Fruit fly (Drosophila melanogaster) whole organism, embryonic: ENCODE results near the gene Nct.

Experiments
- Antp ChIP-seq: fragments of 200-800 bp; sonication (Bioruptor generic); optimal IDR thresholded peaks from 3 replicates; lab custom pipeline; 2016; ENCODE audit warnings: missing biosample characterization, missing genetic modification characterization
- CG10431 ChIP-seq: fragments of 200-800 bp; sonication (Bioruptor generic); optimal IDR thresholded peaks from 3 replicates; lab custom pipeline; 2018; ENCODE audit warnings: missing biosample characterization, mild to moderate bottlenecking, missing genetic modification characterization
- CG12071 ChIP-seq: fragments of 200-800 bp; sonication (Bioruptor generic); optimal IDR thresholded peaks from 3 replicates; lab custom pipeline; 2018; ENCODE audit warnings: missing biosample characterization, mild to moderate bottlenecking, missing genetic modification characterization
- CG12299 ChIP-seq: fragments of 200-800 bp; sonication (Bioruptor generic); optimal IDR thresholded peaks from 2 replicates; lab custom pipeline; 2018; ENCODE audit warnings: missing biosample characterization, mild to moderate bottlenecking, missing genetic modification characterization
- CG12659 ChIP-seq: fragments of 200-800 bp; sonication (Bioruptor generic); optimal IDR thresholded peaks from 3 replicates; lab custom pipeline; 2017; ENCODE audit warnings: mild to moderate bottlenecking, missing biosample characterization, missing genetic modification reagents, missing genetic modification characterization
- CG12744 ChIP-seq: fragments of 200-800 bp; sonication (Bioruptor generic); optimal IDR thresholded peaks from 2 replicates; lab custom pipeline; 2016; ENCODE audit warnings: missing biosample characterization, missing genetic modification characterization
- CG14441 ChIP-seq: fragments of 200-800 bp; sonication (Bioruptor generic); IDR thresholded peaks from 2 replicates; pipeline ENCODE4 v1.3.6; 2022; ENCODE audit warnings: missing biosample characterization, missing genetic modification characterization
- CG14965 ChIP-seq: fragments of 200-800 bp; sonication (Bioruptor generic); optimal IDR thresholded peaks from 2 replicates; lab custom pipeline; 2016; ENCODE audit warnings: missing biosample characterization, missing genetic modification characterization, borderline replicate concordance
- CG16779 ChIP-seq: fragments of 200-800 bp; sonication (Bioruptor generic); IDR thresholded peaks from 2 replicates; pipeline ENCODE4 v1.3.6; 2022; ENCODE audit warnings: missing biosample characterization, missing genetic modification characterization
- CG16815 ChIP-seq: fragments of 200-800 bp; sonication (Bioruptor generic); optimal IDR thresholded peaks from 3 replicates; lab custom pipeline; 2017; ENCODE audit warnings: missing biosample characterization, mild to moderate bottlenecking, missing genetic modification characterization
- CG17361 ChIP-seq: fragments of 200-800 bp; sonication (Bioruptor generic); IDR thresholded peaks from 3 replicates; pipeline ENCODE4 v1.3.6; 2022; ENCODE audit warnings: missing biosample characterization, missing genetic modification characterization
- CG17568 ChIP-seq: fragments of 200-800 bp; sonication (Bioruptor generic); optimal IDR thresholded peaks from 2 replicates; lab custom pipeline; 2018; ENCODE audit warnings: missing biosample characterization, mild to moderate bottlenecking, missing genetic modification characterization, moderate library complexity
- CG32532 ChIP-seq: fragments of 200-800 bp; sonication (Bioruptor generic); IDR thresholded peaks from 2 replicates; pipeline ENCODE4 v1.3.6; 2022; ENCODE audit warnings: missing biosample characterization, missing genetic modification characterization
- CG5180 ChIP-seq: fragments of 200-800 bp; sonication (Bioruptor generic); optimal IDR thresholded peaks from 3 replicates; lab custom pipeline; 2017; ENCODE audit warnings: missing biosample characterization, missing genetic modification characterization, mild to moderate bottlenecking, moderate library complexity, missing genetic modification reagents
- CG6689 ChIP-seq: fragments of 200-800 bp; sonication (Bioruptor generic); IDR thresholded peaks from 2 replicates; pipeline ENCODE4 v1.3.6; 2022; ENCODE audit warnings: missing biosample characterization, missing genetic modification characterization
- CG6854 ChIP-seq: fragments of 200-800 bp; sonication (Bioruptor generic); optimal IDR thresholded peaks from 3 replicates; lab custom pipeline; 2017; ENCODE audit warnings: missing biosample characterization, mild to moderate bottlenecking, missing genetic modification characterization
- CG8924 ChIP-seq: fragments of 200-800 bp; optimal IDR thresholded peaks from 3 replicates; lab custom pipeline; 2019; ENCODE audit warnings: missing biosample characterization, mild to moderate bottlenecking, missing genetic modification characterization, moderate library complexity
- Chrac-16 ChIP-seq: fragments of 200-800 bp; sonication (Bioruptor generic); optimal IDR thresholded peaks from 3 replicates; lab custom pipeline; 2016; ENCODE audit warnings: missing biosample characterization, missing genetic modification characterization
- CkIIα-i1 ChIP-seq: fragments of 200-800 bp; sonication (Bioruptor generic); IDR thresholded peaks from 2 replicates; pipeline ENCODE4 v1.3.6; 2022; ENCODE audit warnings: missing biosample characterization, missing genetic modification characterization
- Dek ChIP-seq: fragments of 200-800 bp; sonication (Bioruptor generic); optimal IDR thresholded peaks from 3 replicates; lab custom pipeline; 2019; ENCODE audit warnings: missing biosample characterization, mild to moderate bottlenecking, missing genetic modification characterization, moderate library complexity
- Dip2 ChIP-seq: fragments of 200-800 bp; sonication (Bioruptor generic); IDR thresholded peaks from 2 replicates; pipeline ENCODE4 v1.3.6; 2022; ENCODE audit warnings: missing biosample characterization, missing genetic modification characterization
- Drgx ChIP-seq: fragments of 200-800 bp; sonication (Bioruptor generic); IDR thresholded peaks from 2 replicates; pipeline ENCODE4 v1.3.6; 2022; ENCODE audit warnings: missing biosample characterization, missing genetic modification characterization
- Fer3 ChIP-seq: fragments of 200-800 bp; sonication (Bioruptor generic); optimal IDR thresholded peaks from 2 replicates; lab custom pipeline; 2018; ENCODE audit warnings: missing biosample characterization, mild to moderate bottlenecking, missing genetic modification characterization, moderate library complexity
- GATAe ChIP-seq: fragments of 200-800 bp; sonication (Bioruptor generic); conservative IDR thresholded peaks from 2 replicates; pipeline ENCODE4 v1.3.6; 2022; ENCODE audit warnings: missing biosample characterization, missing genetic modification characterization
- Hey ChIP-seq: fragments of 200-800 bp; sonication (Bioruptor generic); optimal IDR thresholded peaks from 3 replicates; lab custom pipeline; 2018; ENCODE audit warnings: missing biosample characterization, mild to moderate bottlenecking, missing genetic modification characterization
- PHDP ChIP-seq: fragments of 200-800 bp; sonication (Bioruptor generic); optimal IDR thresholded peaks from 3 replicates; lab custom pipeline; 2018; ENCODE audit warnings: missing biosample characterization, mild to moderate bottlenecking, missing genetic modification characterization, moderate library complexity
- Sox102F ChIP-seq: fragments of 200-800 bp; sonication (Bioruptor generic); optimal IDR thresholded peaks from 2 replicates; lab custom pipeline; 2018; ENCODE audit warnings: missing biosample characterization, mild to moderate bottlenecking, missing genetic modification characterization, moderate library complexity
- Sry-δ ChIP-seq: fragments of 200-800 bp; sonication (Bioruptor generic); optimal IDR thresholded peaks from 2 replicates; lab custom pipeline; 2016; ENCODE audit warnings: missing biosample characterization, missing genetic modification characterization
- Xbp1 ChIP-seq: fragments of 200-800 bp; sonication (Bioruptor generic); optimal IDR thresholded peaks from 3 replicates; lab custom pipeline; 2016; ENCODE audit warnings: missing biosample characterization, mild to moderate bottlenecking, missing genetic modification characterization
- ato ChIP-seq: fragments of 200-800 bp; sonication (Bioruptor generic); IDR thresholded peaks from 2 replicates; pipeline ENCODE4 v1.3.6; 2022; ENCODE audit warnings: missing biosample characterization, missing genetic modification characterization; ENCODE audit not compliant: partially characterized antibody
- crol ChIP-seq: fragments of 200-800 bp; sonication (Bioruptor generic); IDR thresholded peaks from 2 replicates; pipeline ENCODE4 v1.3.6; 2022; ENCODE audit warnings: missing biosample characterization, missing genetic modification characterization
- danr ChIP-seq: fragments of 200-800 bp; sonication (Bioruptor generic); IDR thresholded peaks from 2 replicates; pipeline ENCODE4 v1.3.6; 2022; ENCODE audit warnings: missing biosample characterization, missing genetic modification characterization
- ems ChIP-seq: fragments of 200-800 bp; sonication (Bioruptor generic); optimal IDR thresholded peaks from 3 replicates; lab custom pipeline; 2016; ENCODE audit warnings: missing biosample characterization, missing genetic modification characterization
- gt ChIP-seq: fragments of 200-800 bp; sonication (Bioruptor generic); IDR thresholded peaks from 2 replicates; pipeline ENCODE4 v1.3.6; 2022; ENCODE audit warnings: missing biosample characterization, missing genetic modification characterization
- h ChIP-seq: fragments of >200 bp; optimal IDR thresholded peaks from 2 replicates; lab custom pipeline; 2017
- her ChIP-seq: fragments of 200-800 bp; sonication (Bioruptor generic); optimal IDR thresholded peaks from 2 replicates; lab custom pipeline; 2016; ENCODE audit warnings: missing biosample characterization, missing genetic modification characterization
- kah ChIP-seq: fragments of 200-800 bp; sonication (Bioruptor generic); optimal IDR thresholded peaks from 2 replicates; lab custom pipeline; 2018; ENCODE audit warnings: missing biosample characterization, mild to moderate bottlenecking, missing genetic modification characterization
- lov ChIP-seq, 2 experiments: fragments of 200-800 bp in 1 of 2; fragments of >200 bp in 1 of 2; sonication (Bioruptor generic) in 1 of 2; IDR thresholded peaks in 1 of 2; optimal IDR thresholded peaks in 1 of 2; 2 replicates in 1 of 2; 3 replicates in 1 of 2; pipeline versions ENCODE4 v1.3.6 to Lab custom; 2017 to 2022; ENCODE audit warnings: missing biosample characterization in 1 of 2, missing genetic modification characterization in 1 of 2
- maf-S ChIP-seq: fragments of 200-800 bp; sonication (Bioruptor generic); optimal IDR thresholded peaks from 2 replicates; lab custom pipeline; 2016; ENCODE audit warnings: missing biosample characterization, missing genetic modification characterization
- nom ChIP-seq: fragments of 200-800 bp; sonication (Bioruptor generic); optimal IDR thresholded peaks from 2 replicates; lab custom pipeline; 2017; ENCODE audit warnings: missing biosample characterization, missing genetic modification characterization, mild to moderate bottlenecking, moderate library complexity, missing genetic modification reagents
- onecut ChIP-seq: fragments of 200-800 bp; sonication (Bioruptor generic); IDR thresholded peaks from 2 replicates; pipeline ENCODE4 v1.3.6; 2022; ENCODE audit warnings: missing biosample characterization, missing genetic modification characterization
- phol ChIP-seq: fragments of 200-800 bp; sonication (Bioruptor generic); optimal IDR thresholded peaks from 3 replicates; lab custom pipeline; 2018; ENCODE audit warnings: missing biosample characterization, mild to moderate bottlenecking, missing genetic modification characterization, moderate library complexity
- repo ChIP-seq: fragments of 200-800 bp; sonication (Bioruptor generic); optimal IDR thresholded peaks from 2 replicates; lab custom pipeline; 2016; ENCODE audit warnings: missing biosample characterization, missing genetic modification characterization
- sna ChIP-seq: fragments of 200-800 bp; sonication (Bioruptor generic); IDR thresholded peaks from 2 replicates; pipeline ENCODE4 v1.3.6; 2022; ENCODE audit warnings: missing biosample characterization, missing genetic modification characterization; ENCODE audit not compliant: partially characterized antibody
- sob ChIP-seq: fragments of 200-800 bp; sonication (Bioruptor generic); IDR thresholded peaks from 2 replicates; pipeline ENCODE4 v1.3.6; 2022; ENCODE audit warnings: missing biosample characterization, missing genetic modification characterization
- stc ChIP-seq: fragments of 200-800 bp; sonication (Bioruptor generic); IDR thresholded peaks from 2 replicates; pipeline ENCODE4 v1.3.6; 2022; ENCODE audit warnings: missing biosample characterization, missing genetic modification characterization
- sug ChIP-seq: fragments of 200-800 bp; optimal IDR thresholded peaks from 2 replicates; lab custom pipeline; 2019; ENCODE audit warnings: missing biosample characterization, mild to moderate bottlenecking, missing genetic modification characterization, moderate library complexity
- twi ChIP-seq: fragments of 200-800 bp; optimal IDR thresholded peaks from 2 replicates; lab custom pipeline; 2019; ENCODE audit warnings: missing biosample characterization, mild to moderate bottlenecking, missing genetic modification characterization, moderate library complexity

The Nct gene

DNA sequence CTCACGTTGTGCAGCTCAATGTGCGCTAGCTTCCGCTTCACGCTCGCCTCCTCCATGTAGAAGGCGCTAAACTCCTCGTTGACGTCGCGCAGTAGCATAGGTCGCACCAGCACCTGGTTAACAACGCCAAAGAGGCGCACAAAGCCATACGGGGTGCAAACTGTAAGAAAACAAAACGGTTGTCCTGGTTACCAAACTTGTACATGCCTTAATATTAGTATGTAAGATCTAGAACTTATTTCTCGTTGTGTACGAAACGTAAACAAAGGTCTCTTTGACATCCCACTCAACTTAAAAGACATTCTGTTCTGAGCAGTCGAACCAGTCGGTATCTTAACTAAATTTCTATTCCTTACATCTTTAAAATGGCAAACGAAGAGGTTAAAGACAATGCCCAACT, 44.1 kb upstream of the Nct start, which contains the start of gene CG6980:
TSS of gene CG6980 (plus strand) at position 301 of the 400 bp plus-strand sequence.
- TF ChIP-seq CG8924 (tag; lab: Kevin White, UChicago) (no peak), lov (optimal IDR thresholded peaks at IDR 0.05; lab: Kevin White, UChicago) (no peak), lov (GFP tag; IDR thresholded peaks at IDR 0.05; lab: Robert Waterston, UW) (0 out of 3 replicates have a peak, but pooled peaks have one; percentile 12)

DNA sequence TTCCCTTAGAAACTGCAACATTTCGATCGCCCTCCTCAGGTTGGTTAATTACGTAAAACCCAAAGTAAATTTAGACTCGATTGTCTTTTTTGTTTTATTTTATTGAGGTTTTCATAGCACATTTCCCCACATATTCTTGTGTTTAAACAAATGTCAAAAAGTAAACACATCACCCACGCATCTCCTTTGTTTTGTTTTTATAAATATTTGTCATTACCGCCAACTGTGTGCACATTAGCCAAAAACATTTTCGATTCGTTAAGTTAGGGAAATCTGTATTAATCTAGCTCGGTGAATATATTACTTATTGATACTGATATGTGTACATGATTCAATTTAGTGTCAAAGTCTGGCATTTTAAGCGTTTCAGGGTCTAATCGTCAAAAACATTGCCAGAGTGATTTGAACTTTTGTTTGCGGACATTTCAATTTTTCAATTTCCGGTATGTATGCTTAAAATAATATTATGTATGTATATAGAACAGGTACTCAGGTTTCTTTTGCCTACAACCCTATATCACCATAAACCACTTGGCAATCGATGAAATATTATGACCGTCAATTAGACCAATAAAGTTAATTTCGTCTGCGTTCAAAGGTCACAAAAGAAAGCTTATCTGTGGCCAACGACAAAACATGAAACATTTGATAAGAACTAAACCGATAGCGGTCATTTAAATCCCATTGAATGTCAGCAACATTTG, 41.7 kb upstream of the Nct start:
- no peak for TF ChIP-seq danr (GFP tag; lab: Robert Waterston, UW)
- TF ChIP-seq gt (GFP tag; lab: Robert Waterston, UW) = no peak
- peak; percentile 48 for TF ChIP-seq CG6854
- no peak for TF ChIP-seq ato (GFP tag; lab: Robert Waterston, UW)
- no peak for TF ChIP-seq phol (tag; lab: Kevin White, UChicago)
- TF ChIP-seq CG32532 (GFP tag; lab: Robert Waterston, UW) = no peak
- no peak for TF ChIP-seq ems
- no peak for TF ChIP-seq Drgx (GFP tag; lab: Robert Waterston, UW)
- TF ChIP-seq CG17568 (GFP tag; lab: Kevin White, UChicago) = no peak
- TF ChIP-seq CG14441 (GFP tag; lab: Robert Waterston, UW) = no peak
- TF ChIP-seq CG14965 (GFP tag; lab: Kevin White, UChicago) = no peak
- TF ChIP-seq Fer3 (tag; lab: Kevin White, UChicago) = no peak
- TF ChIP-seq Antp = no peak
- no peak for TF ChIP-seq h (lab: Kevin White, UChicago)
- TF ChIP-seq stc = no peak
- TF ChIP-seq repo = no peak
- no peak for TF ChIP-seq CG16815
- no peak for TF ChIP-seq CG16779 (GFP tag; lab: Robert Waterston, UW)
- no peak for TF ChIP-seq Hey
- TF ChIP-seq Chrac-16 = no peak
- TF ChIP-seq Xbp1 (GFP tag; lab: Kevin White, UChicago) = no peak
- TF ChIP-seq Dip2 (GFP tag; lab: Robert Waterston, UW) = no peak
- TF ChIP-seq Dek = peak; percentile 16
- no peak for TF ChIP-seq sob (GFP tag; lab: Robert Waterston, UW)
- TF ChIP-seq PHDP (tag; lab: Kevin White, UChicago) = peak; percentile 67
- TF ChIP-seq sug = peak; percentile 44
- no peak for TF ChIP-seq CG5180 (GFP tag; lab: Kevin White, UChicago)
- TF ChIP-seq CG12744 (GFP tag; lab: Kevin White, UChicago) = peak; percentile 10
- TF ChIP-seq twi = no peak
- no peak for TF ChIP-seq Sry-δ
- no peak for TF ChIP-seq onecut (GFP tag; lab: Robert Waterston, UW)
- no peak for TF ChIP-seq CG17361 (GFP tag; lab: Robert Waterston, UW)
- no peak for TF ChIP-seq her (GFP tag; lab: Kevin White, UChicago)
- TF ChIP-seq CG10431 = peak; percentile 44
- TF ChIP-seq CG12659 (GFP tag; lab: Kevin White, UChicago) = peak; percentile 38
- peak; percentile 65 for TF ChIP-seq CG12299 (tag; lab: Kevin White, UChicago)
- TF ChIP-seq kah = no peak
- no peak for TF ChIP-seq nom
- TF ChIP-seq Sox102F (GFP tag; lab: Kevin White, UChicago) = no peak
- TF ChIP-seq CkIIα-i1 (GFP tag; lab: Robert Waterston, UW) = no peak
- TF ChIP-seq CG12071 (GFP tag; lab: Kevin White, UChicago) = peak; percentile 59
- TF ChIP-seq sna (GFP tag; lab: Robert Waterston, UW) = no peak
- no peak for TF ChIP-seq crol (GFP tag; lab: Robert Waterston, UW)
- no peak for TF ChIP-seq maf-S (GFP tag; lab: Kevin White, UChicago)
- no peak for TF ChIP-seq GATAe (GFP tag; lab: Robert Waterston, UW)
- TF ChIP-seq CG6689 (GFP tag; lab: Robert Waterston, UW) = no peak
